Fruit fly (Drosophila melanogaster) whole organism: ENCODE data around the gene SkpD.

Source experiments
- CG8478 ChIP-seq: fragments of >200 bp; optimal IDR thresholded peaks from 2 replicates; lab custom pipeline; 2018; ENCODE audit warnings: inconsistent platforms
- EcR ChIP-seq, 2 experiments: fragments of >200 bp; optimal IDR thresholded peaks; 2 replicates each; lab custom pipeline; 2017; ENCODE audit warnings: missing biosample characterization in 2 of 2, missing genetic modification characterization in 2 of 2, missing genetic modification reagents in 2 of 2
- psq ChIP-seq: fragments of >200 bp; optimal IDR thresholded peaks from 2 replicates; lab custom pipeline; 2017
- usp ChIP-seq: fragments of >200 bp; optimal IDR thresholded peaks from 2 replicates; lab custom pipeline; 2017; ENCODE audit warnings: missing biosample characterization, missing genetic modification characterization, mixed read lengths

DNA sequence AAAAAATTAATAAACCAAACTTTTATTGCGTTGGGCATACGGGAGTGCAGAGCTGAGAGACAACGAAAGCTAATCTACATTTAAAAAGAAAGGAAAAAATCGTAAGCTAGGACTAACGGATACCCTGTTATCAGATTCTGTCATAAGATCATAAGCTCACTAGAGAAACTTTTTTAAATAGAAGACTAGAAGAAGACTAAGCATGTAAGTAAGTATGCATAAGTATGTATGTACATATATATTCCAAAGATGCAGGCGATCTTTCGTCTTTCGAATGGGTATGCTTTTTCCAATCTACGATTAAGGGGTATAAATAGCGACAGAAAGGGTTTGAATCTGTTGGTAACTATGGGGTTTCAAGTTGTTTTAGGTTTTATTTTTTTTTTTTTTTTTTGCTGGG is 27.7 kb upstream of the SkpD start:
- no peak for TF ChIP-seq EcR (GFP tag; optimal IDR thresholded peaks at IDR 0.05; lab: Kevin White, UChicago)
- TF ChIP-seq psq (lab: Kevin White, UChicago): no peak
- TF ChIP-seq usp (GFP tag; lab: Kevin White, UChicago): no peak
- TF ChIP-seq CG8478 (lab: Kevin White, UChicago): no peak
